Worm (Caenorhabditis elegans) whole organism, mixed stage, embryonic: ENCODE measurements around the gene ZC190.4.

Experiments used
- flh-1 ChIP-seq: fragments of 200-800 bp; sonication (Bioruptor generic); optimal IDR thresholded peaks from 2 replicates; lab custom pipeline; 2018; ENCODE audit warnings: mild to moderate bottlenecking, missing genetic modification characterization, moderate library complexity, missing compliant biosample characterization
- lin-32 ChIP-seq: fragments of 200-800 bp; sonication (Bioruptor generic); optimal IDR thresholded peaks from 2 replicates; lab custom pipeline; 2018; ENCODE audit warnings: mild to moderate bottlenecking, missing genetic modification characterization, missing compliant biosample characterization
- lsy-2 ChIP-seq: fragments of 150-350 bp; optimal IDR thresholded peaks from 2 replicates; lab custom pipeline; 2014; ENCODE audit warnings: missing biosample characterization, missing genetic modification characterization
- mep-1 ChIP-seq: fragments of 150-350 bp; optimal IDR thresholded peaks from 2 replicates; lab custom pipeline; 2017; ENCODE audit warnings: missing biosample characterization, missing genetic modification reagents, missing genetic modification characterization, inconsistent platforms
- mls-2 ChIP-seq: sonication (generic microtip); optimal IDR thresholded peaks from 2 replicates; lab custom pipeline; 2016; ENCODE audit warnings: mild to moderate bottlenecking, missing genetic modification characterization, moderate library complexity, missing compliant biosample characterization
- nhr-12 ChIP-seq: fragments of 150-350 bp; optimal IDR thresholded peaks from 2 replicates; lab custom pipeline; 2014; ENCODE audit warnings: missing biosample characterization, missing genetic modification characterization
- nhr-237 ChIP-seq: fragments of 150-350 bp; optimal IDR thresholded peaks from 2 replicates; lab custom pipeline; 2014; ENCODE audit warnings: missing biosample characterization, missing genetic modification characterization
- nhr-28 ChIP-seq: fragments of 150-350 bp; optimal IDR thresholded peaks from 2 replicates; lab custom pipeline; 2014; ENCODE audit warnings: missing biosample characterization, missing genetic modification characterization
- pha-4 ChIP-seq: fragments of 150-350 bp; optimal IDR thresholded peaks from 2 replicates; lab custom pipeline; 2018; ENCODE audit warnings: missing biosample characterization, missing genetic modification reagents, missing genetic modification characterization
- unc-39 ChIP-seq: fragments of 150-350 bp; optimal IDR thresholded peaks from 2 replicates; lab custom pipeline; 2014; ENCODE audit warnings: missing biosample characterization, missing genetic modification characterization
- unc-62 ChIP-seq: fragments of 150-350 bp; optimal IDR thresholded peaks from 2 replicates; lab custom pipeline; 2014; ENCODE audit warnings: missing biosample characterization, missing genetic modification reagents, missing genetic modification characterization
- ztf-11 ChIP-seq: fragments of 150-350 bp; optimal IDR thresholded peaks from 2 replicates; lab custom pipeline; 2014; ENCODE audit warnings: missing biosample characterization, missing genetic modification characterization

- TF ChIP-seq flh-1: no peak
- TF ChIP-seq unc-39 (tag; lab: Kevin White, UChicago): no peak
- TF ChIP-seq lsy-2 (tag; lab: Kevin White, UChicago): no peak
- no peak for TF ChIP-seq pha-4
- no peak for TF ChIP-seq nhr-28
- no peak for TF ChIP-seq ztf-11 (tag; lab: Kevin White, UChicago)
- TF ChIP-seq mep-1: no peak
- no peak for TF ChIP-seq nhr-237
- no peak for TF ChIP-seq mls-2 (tag; lab: Kevin White, UChicago)
- no peak for TF ChIP-seq nhr-12 (tag; lab: Kevin White, UChicago)
- no peak for TF ChIP-seq lin-32 (GFP tag; lab: Kevin White, UChicago)
- no peak for TF ChIP-seq unc-62 (GFP tag; lab: Kevin White, UChicago)
Observed at ce11 chrV:8641266-8641665, 24.6 kb upstream of the ZC190.4 start, which contains the start of gene F28A12.3.
